Fruit fly (Drosophila melanogaster) whole organism, embryonic: Measurements from ENCODE around the gene GluProRS.

Experiments
- Blimp-1 ChIP-seq: fragments of 200-800 bp; sonication (Bioruptor generic); optimal IDR thresholded peaks from 3 replicates; lab custom pipeline; 2018; ENCODE audit warnings: missing biosample characterization, missing genetic modification characterization, mild to moderate bottlenecking, moderate library complexity, missing genetic modification reagents
- CG10321 ChIP-seq: fragments of 200-800 bp; sonication (Bioruptor generic); IDR thresholded peaks from 2 replicates; pipeline ENCODE4 v1.3.6; 2022; ENCODE audit warnings: missing biosample characterization, missing genetic modification characterization
- CG8290 ChIP-seq, 3 experiments: fragments of 200-800 bp; sonication (Bioruptor generic); optimal IDR thresholded peaks; 2 replicates each; lab custom pipeline; 2016 to 2019; ENCODE audit warnings: missing biosample characterization in 3 of 3, missing genetic modification characterization in 3 of 3, mild to moderate bottlenecking in 2 of 3, moderate library complexity in 1 of 3
- HLH4C ChIP-seq: fragments of 200-800 bp; sonication (Bioruptor generic); IDR thresholded peaks from 3 replicates; pipeline ENCODE4 v1.3.6; 2022; ENCODE audit warnings: missing biosample characterization, missing genetic modification characterization; ENCODE audit not compliant: partially characterized antibody
- Kr ChIP-seq: fragments of 200-800 bp; sonication (Bioruptor generic); optimal IDR thresholded peaks from 2 replicates; lab custom pipeline; 2017; ENCODE audit warnings: missing biosample characterization, mild to moderate bottlenecking, missing genetic modification characterization
- Lim3 ChIP-seq: fragments of 200-800 bp; sonication (Bioruptor generic); IDR thresholded peaks from 2 replicates; pipeline ENCODE4 v1.3.6; 2022; ENCODE audit warnings: missing biosample characterization, missing genetic modification characterization
- Nf-YC ChIP-seq: fragments of 200-800 bp; optimal IDR thresholded peaks from 3 replicates; lab custom pipeline; 2019; ENCODE audit warnings: missing biosample characterization, mild to moderate bottlenecking, missing genetic modification characterization, moderate library complexity
- Side ChIP-seq: fragments of 200-800 bp; sonication (Bioruptor generic); optimal IDR thresholded peaks from 2 replicates; lab custom pipeline; 2016; ENCODE audit warnings: missing biosample characterization, missing genetic modification characterization
- tx ChIP-seq: fragments of 200-800 bp; sonication (Bioruptor generic); optimal IDR thresholded peaks from 2 replicates; lab custom pipeline; 2016; ENCODE audit warnings: missing biosample characterization, missing genetic modification characterization
- usp ChIP-seq: fragments of >200 bp; optimal IDR thresholded peaks from 2 replicates; lab custom pipeline; 2017; ENCODE audit warnings: missing biosample characterization, missing genetic modification characterization

- TF ChIP-seq tx (GFP tag; lab: Kevin White, UChicago) (peak; percentile 55), CG10321 (GFP tag; lab: Robert Waterston, UW) (peak; percentile 46; the same call in 1 of the 2 replicates), Kr (GFP tag; lab: Kevin White, UChicago) (no peak), Nf-YC (tag; lab: Kevin White, UChicago) (peak; percentile 80), HLH4C (GFP tag; lab: Robert Waterston, UW) (peak; percentile 88), CG8290 (GFP tag; optimal IDR thresholded peaks at IDR 0.05; lab: Kevin White, UChicago) (peak; percentile 23), CG8290 (tag; optimal IDR thresholded peaks at IDR 0.05; lab: Kevin White, UChicago) (peak in 1 of 2 experiments; percentile 73), Side (GFP tag; lab: Kevin White, UChicago) (peak; percentile 0), Blimp-1 (GFP tag; lab: Kevin White, UChicago) (peak; percentile 53), usp (no peak), Lim3 (GFP tag; lab: Robert Waterston, UW) (no peak)
These were observed 34.9 kb upstream of the GluProRS start, which contains the start of the genes Epp and Rab7 for dm6 chr3R:23992823-23993797.
